Worm (Caenorhabditis elegans): ENCODE measurements around the gene brp-1.

brp-1 gene

DNA sequence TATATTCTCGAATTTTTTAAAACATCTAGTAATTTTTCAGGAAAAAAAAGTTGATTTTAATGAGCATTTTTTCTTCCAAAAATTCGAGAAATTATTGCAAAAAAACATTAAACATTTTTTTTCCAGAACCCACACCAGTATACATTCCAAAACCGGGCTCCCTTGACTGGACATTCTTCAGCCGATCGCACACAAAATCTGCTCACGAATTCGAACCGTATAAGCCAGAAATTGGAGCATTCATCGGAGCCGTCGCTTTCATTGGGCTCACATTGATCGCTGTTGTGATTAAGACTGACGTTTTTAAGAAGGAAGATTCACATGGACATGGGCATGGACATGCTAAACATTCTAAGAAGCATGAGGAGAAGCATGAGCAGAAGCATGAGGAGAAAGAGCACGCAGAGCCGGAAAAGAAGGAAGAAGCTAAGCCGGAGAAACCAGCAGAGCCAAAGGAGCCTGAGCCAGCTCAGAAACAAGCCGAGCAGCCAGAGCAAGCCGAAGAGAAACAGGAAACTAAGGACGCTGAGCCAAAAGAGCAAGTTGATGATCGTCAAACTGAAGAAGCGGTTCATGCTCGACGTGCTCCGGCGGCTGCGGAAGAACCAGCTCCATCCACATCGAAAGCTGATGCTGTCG is 28.6 kb upstream of the brp-1 start:
- TF ChIP-seq ref-1 (GFP tag; conservative IDR thresholded peaks at IDR 0.05) = no peak
- TF ChIP-seq flt-1 (GFP tag; IDR thresholded peaks at IDR 0.05) = no peak
- TF ChIP-seq med-1 (GFP tag; optimal IDR thresholded peaks at IDR 0.05; ENCODE audit: insufficient read depth) = no peak
- no peak for TF ChIP-seq T22C8.4 (GFP tag; IDR thresholded peaks at IDR 0.05)
- no peak for TF ChIP-seq tab-1 (GFP tag; IDR thresholded peaks at IDR 0.05)
- no peak for TF ChIP-seq cog-1 (tag; optimal IDR thresholded peaks at IDR 0.05)
- no peak for TF ChIP-seq klf-2 (GFP tag; conservative IDR thresholded peaks at IDR 0.05)
- TF ChIP-seq ztf-23 (GFP tag; IDR thresholded peaks at IDR 0.05) = no peak
- TF ChIP-seq ztf-29 (GFP tag; IDR thresholded peaks at IDR 0.05) = no peak

DNA sequence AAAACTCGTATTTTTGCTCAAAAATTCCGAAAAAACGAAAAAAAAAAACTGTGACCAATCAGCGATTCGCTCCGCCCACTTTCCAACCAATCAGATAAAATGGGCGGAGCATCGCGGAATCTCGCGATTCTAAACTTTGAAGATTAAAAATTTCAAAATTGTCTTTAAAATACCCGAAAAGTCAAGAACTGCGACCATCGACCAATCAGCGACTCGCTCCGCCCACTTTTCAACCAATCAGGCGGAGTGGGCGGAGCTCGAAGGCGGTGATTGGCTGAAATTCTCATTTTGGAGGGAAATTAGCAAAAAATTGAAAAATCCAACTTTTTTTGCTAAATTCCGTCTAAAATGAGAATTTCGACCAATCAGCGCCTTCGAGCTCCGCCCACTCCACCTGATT is 24.6 kb upstream of the brp-1 start:
- TF ChIP-seq cog-1 (tag; optimal IDR thresholded peaks at IDR 0.05) (no peak), ztf-29 (GFP tag; IDR thresholded peaks at IDR 0.05) (no peak), ztf-23 (GFP tag; IDR thresholded peaks at IDR 0.05) (no peak), klf-2 (GFP tag; conservative IDR thresholded peaks at IDR 0.05) (no peak), tab-1 (GFP tag; IDR thresholded peaks at IDR 0.05) (no peak), med-1 (GFP tag; optimal IDR thresholded peaks at IDR 0.05; ENCODE audit: insufficient read depth) (no peak)

DNA sequence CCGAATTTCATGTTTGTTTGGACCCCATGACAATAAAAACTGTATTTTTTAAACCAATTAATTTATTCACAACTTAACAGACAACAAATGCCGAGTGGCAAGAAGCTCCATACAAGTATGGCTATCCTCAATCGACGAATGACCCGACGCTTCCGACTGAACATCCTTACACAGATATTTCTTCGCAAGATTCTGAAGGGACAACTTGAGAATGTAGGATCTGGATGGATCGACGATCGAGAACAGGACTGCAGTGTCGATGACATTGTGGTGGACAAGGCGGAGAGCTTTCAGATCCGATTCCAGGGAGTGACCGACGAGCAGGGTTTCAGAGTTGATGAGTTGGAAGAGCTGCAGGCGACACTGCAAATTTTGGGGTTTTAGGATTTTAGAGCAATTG is 20.8 kb upstream of the brp-1 start:
- TF ChIP-seq ztf-29 (GFP tag; IDR thresholded peaks at IDR 0.05) = no peak

DNA sequence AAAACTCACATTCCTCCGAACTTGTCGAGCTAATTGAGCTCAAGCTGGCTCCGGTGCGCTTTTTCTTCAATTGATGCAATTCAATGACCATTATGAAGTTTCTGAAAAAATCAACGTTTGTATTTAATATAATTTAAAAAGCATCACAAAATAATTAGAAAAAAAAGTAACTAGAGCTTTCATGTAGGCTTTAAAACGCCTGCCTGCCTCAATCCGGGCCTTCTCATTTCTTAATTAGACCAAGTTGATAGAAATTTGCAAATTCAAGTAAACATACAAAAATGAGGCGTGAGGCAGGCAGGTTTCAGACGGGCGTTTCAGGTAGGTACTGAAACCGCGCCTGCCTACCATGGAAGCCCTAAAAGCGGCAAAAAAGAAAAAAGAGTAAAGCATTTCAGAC is 17.5 kb upstream of the brp-1 start, which contains the start of gene Y56A3A.33:
Gene Y56A3A.33, minus strand, starts transcription at position 101 of the 400 bp plus-strand sequence.
- TF ChIP-seq tab-1 (GFP tag; IDR thresholded peaks at IDR 0.05) = no peak
- no peak for TF ChIP-seq ztf-23 (GFP tag; IDR thresholded peaks at IDR 0.05)
- no peak for TF ChIP-seq klf-2 (GFP tag; conservative IDR thresholded peaks at IDR 0.05)
- TF ChIP-seq flt-1 (GFP tag; IDR thresholded peaks at IDR 0.05) = no peak
- TF ChIP-seq med-1 (GFP tag; optimal IDR thresholded peaks at IDR 0.05; ENCODE audit: insufficient read depth) = no peak
- TF ChIP-seq ztf-29 (GFP tag; IDR thresholded peaks at IDR 0.05) = no peak
- no peak for TF ChIP-seq T22C8.4 (GFP tag; IDR thresholded peaks at IDR 0.05)

DNA sequence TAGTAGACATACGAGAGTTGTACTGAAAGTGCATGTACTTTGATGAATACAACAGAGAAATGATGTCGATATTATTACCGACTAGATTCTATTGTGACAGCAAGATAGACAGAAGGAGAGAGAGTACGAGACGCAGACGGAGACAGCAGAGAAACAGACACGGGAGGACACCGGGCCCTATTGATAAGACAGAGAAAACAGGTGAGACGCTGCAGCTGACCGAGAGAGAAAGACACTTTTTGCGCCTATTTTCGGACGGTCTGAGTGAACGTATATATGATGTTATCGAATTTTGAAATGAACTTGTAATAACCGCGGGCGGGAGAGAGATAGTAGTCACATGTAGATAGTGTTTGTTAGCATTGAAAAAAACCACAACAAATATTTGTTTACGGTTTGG is 17.1 kb upstream of the brp-1 start:
- no peak for TF ChIP-seq cog-1 (tag; optimal IDR thresholded peaks at IDR 0.05)
- TF ChIP-seq ref-1 (GFP tag; conservative IDR thresholded peaks at IDR 0.05) = no peak
- no peak for TF ChIP-seq tab-1 (GFP tag; IDR thresholded peaks at IDR 0.05)

DNA sequence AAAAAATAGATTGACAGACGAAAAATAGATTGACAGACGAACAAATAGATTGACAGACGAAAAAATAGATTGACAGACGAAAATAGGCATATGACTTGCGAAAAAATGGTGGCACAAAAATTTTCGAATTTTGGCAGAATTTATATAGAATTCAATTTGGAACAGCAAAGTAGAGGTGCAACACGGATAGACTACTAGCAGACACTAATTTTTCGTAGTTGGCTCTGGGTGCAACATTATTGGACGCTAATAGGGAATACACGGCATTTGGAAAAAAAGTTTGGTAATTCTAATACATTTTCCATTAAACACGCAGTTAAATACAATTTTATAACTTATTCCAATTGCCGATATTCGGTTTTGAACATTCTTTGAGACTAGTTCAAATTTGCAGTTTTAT is 11.0 kb upstream of the brp-1 start:
- TF ChIP-seq T22C8.4 (GFP tag; IDR thresholded peaks at IDR 0.05) (no peak), tab-1 (GFP tag; IDR thresholded peaks at IDR 0.05) (no peak), ztf-23 (GFP tag; IDR thresholded peaks at IDR 0.05) (no peak), cog-1 (tag; optimal IDR thresholded peaks at IDR 0.05) (no peak), klf-2 (GFP tag; conservative IDR thresholded peaks at IDR 0.05) (no peak), flt-1 (GFP tag; IDR thresholded peaks at IDR 0.05) (no peak), ref-1 (GFP tag; conservative IDR thresholded peaks at IDR 0.05) (no peak), med-1 (GFP tag; optimal IDR thresholded peaks at IDR 0.05; ENCODE audit: insufficient read depth) (no peak), ztf-29 (GFP tag; IDR thresholded peaks at IDR 0.05) (no peak)

DNA sequence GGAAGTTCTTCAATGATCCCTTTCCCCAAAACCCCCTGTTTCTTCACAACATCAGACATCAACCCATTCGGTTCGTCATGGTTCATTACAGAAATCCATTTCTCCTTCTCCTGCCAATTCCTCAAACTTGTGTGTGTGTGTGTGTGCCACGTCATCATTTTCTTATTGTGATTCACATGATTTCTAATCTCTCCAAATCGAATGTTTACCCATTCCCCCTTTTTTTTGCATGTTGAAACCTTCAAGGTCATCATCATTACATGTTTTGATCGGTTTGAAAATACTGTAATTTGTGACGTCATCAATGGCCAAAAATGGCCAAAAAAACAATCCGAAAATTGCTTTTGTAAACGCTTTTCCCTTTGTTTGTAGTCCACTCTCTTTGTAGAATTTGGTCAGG is 10.6 kb upstream of the brp-1 start:
- TF ChIP-seq cog-1 (tag; optimal IDR thresholded peaks at IDR 0.05) = no peak

DNA sequence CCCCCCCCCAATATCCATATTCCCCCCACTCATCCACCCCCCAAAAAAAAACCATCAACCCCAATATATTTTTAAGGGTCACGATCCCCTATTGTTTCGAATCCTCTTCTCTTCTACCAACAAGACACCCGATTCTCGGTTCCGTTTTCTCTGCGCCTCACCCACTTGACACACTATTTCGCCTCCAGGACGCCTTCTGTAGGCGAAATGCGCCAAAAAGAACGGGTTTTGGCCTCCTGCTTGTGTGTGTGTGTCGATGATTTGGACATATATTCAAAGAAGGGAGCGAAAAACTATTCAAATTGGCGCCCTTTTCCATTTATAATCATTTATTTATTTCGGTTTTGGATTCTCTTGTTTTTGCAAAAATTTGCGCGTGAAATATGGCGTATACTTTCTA is 7.3 kb upstream of the brp-1 start:
- TF ChIP-seq cog-1 (tag; optimal IDR thresholded peaks at IDR 0.05) (no peak), ztf-29 (GFP tag; IDR thresholded peaks at IDR 0.05) (no peak), flt-1 (GFP tag; IDR thresholded peaks at IDR 0.05) (no peak), med-1 (GFP tag; optimal IDR thresholded peaks at IDR 0.05; ENCODE audit: insufficient read depth) (no peak), tab-1 (GFP tag; IDR thresholded peaks at IDR 0.05) (no peak), T22C8.4 (GFP tag; IDR thresholded peaks at IDR 0.05) (no peak), ztf-23 (GFP tag; IDR thresholded peaks at IDR 0.05) (no peak), klf-2 (GFP tag; conservative IDR thresholded peaks at IDR 0.05) (no peak), ref-1 (GFP tag; conservative IDR thresholded peaks at IDR 0.05) (no peak)

DNA sequence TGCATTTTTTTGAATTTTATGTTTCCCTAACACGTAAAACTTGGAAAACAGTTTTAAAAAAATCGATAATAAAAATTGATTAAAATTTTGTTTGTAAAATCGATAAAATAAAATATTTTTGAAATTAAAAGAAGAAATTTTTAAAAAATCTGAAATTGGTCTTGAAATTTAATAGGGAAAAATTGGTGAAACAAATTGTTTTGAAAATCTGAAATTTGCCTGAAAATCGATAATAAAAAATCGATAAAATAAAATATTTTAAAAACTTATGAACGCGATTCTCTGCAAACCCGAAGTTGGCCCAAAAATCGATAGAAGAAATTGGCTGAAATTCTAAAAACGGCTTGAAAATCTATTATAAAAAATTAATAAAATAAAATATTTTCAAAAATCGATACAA is 6.6 kb upstream of the brp-1 start:
- TF ChIP-seq cog-1 (tag; optimal IDR thresholded peaks at IDR 0.05) (no peak), med-1 (GFP tag; optimal IDR thresholded peaks at IDR 0.05; ENCODE audit: insufficient read depth) (no peak), T22C8.4 (GFP tag; IDR thresholded peaks at IDR 0.05) (no peak)

DNA sequence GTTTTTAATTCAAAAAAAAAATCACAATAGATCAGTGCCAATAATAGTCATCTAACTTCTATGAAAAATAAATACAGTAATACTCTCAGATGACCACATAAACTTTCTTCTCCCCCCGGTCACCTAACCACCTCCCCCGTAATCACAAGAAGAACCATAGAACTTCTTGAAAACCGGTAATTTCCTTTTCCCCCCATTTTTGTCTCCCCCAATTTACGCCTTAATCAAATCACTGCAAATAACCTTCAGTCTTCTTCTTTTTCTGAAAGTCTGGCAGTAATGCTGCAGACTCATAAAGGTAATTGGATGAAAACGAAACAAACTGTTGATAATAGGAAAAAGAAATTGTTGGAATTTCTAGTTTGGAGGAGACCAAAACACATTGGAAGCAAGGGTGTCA is 5.8 kb upstream of the brp-1 start:
- TF ChIP-seq ref-1 (GFP tag; conservative IDR thresholded peaks at IDR 0.05) (no peak), flt-1 (GFP tag; IDR thresholded peaks at IDR 0.05) (no peak), tab-1 (GFP tag; IDR thresholded peaks at IDR 0.05) (no peak), cog-1 (tag; optimal IDR thresholded peaks at IDR 0.05) (no peak), ztf-23 (GFP tag; IDR thresholded peaks at IDR 0.05) (no peak), med-1 (GFP tag; optimal IDR thresholded peaks at IDR 0.05; ENCODE audit: insufficient read depth) (no peak), klf-2 (GFP tag; conservative IDR thresholded peaks at IDR 0.05) (no peak)

DNA sequence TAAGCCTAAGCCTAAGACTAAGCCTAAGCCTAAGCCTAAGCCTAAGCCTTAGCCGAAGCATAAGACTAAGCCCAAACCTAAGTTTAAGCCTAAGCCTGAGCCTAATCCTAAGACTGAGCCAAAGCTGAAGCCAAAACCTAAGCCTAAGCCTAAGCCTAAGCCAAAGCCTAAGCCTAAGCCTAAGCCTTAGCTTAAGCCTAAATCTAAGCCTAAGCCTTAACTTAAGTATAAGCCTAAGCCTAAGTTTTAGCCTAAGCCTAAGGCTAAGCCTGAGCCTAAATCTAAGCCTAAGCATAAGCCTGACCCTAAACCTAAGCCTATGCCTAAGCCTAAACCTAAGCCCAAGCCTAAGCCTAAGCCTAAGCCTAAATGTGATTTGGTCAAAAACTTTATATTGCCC is 5.2 kb upstream of the brp-1 start:
- no peak for TF ChIP-seq tab-1 (GFP tag; IDR thresholded peaks at IDR 0.05)
- peak; percentile 66; the same call in 1 of the 2 replicates for TF ChIP-seq ztf-29 (GFP tag; IDR thresholded peaks at IDR 0.05)
- no peak for TF ChIP-seq T22C8.4 (GFP tag; IDR thresholded peaks at IDR 0.05)
